Fruit fly (Drosophila melanogaster): ENCODE data around the gene GMF.
A peak's percentile ranks its signal among the peaks of the same experiment; 100 is the strongest.

The GMF gene

DNA sequence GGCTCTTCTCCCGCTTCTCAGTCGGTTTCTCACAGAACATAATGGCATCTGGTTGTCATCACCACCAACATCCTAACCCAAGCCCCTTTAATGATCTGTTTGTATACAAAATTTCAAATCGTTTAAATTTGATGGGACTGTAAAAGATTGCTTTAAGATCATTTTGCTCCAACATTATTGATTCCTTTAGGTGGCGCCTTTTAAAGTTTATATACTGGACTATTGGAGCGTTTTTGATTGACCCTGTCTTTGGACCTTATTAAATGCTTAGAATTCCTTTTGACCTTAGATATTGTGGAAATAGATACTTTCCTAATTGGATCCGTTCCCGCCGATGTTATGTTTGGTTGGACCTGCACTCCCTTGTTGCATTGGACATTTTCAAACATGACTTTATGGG is 37.5 kb upstream of the GMF start, which contains the start of gene CG42266:
Gene CG42266 (minus strand): TSS at position 101 of the 400 bp plus-strand sequence.
- TF ChIP-seq D1 (tag; optimal IDR thresholded peaks at IDR 0.05), result no peak
- TF ChIP-seq Pif1B (GFP tag; optimal IDR thresholded peaks at IDR 0.05), result no peak
- TF ChIP-seq CG8159 (tag; optimal IDR thresholded peaks at IDR 0.05), result no peak
- no peak for TF ChIP-seq CG17806 (tag; optimal IDR thresholded peaks at IDR 0.05)
- no peak for TF ChIP-seq CG32121 (GFP tag; IDR thresholded peaks at IDR 0.05)
- no peak for TF ChIP-seq Snoo (tag; optimal IDR thresholded peaks at IDR 0.05)
- TF ChIP-seq CG12605 (GFP tag; IDR thresholded peaks at IDR 0.05), result no peak
- TF ChIP-seq CG34367 (tag; optimal IDR thresholded peaks at IDR 0.05), result no peak
- no peak for TF ChIP-seq EcR (GFP tag; optimal IDR thresholded peaks at IDR 0.05)
- TF ChIP-seq CG9948 (tag; optimal IDR thresholded peaks at IDR 0.05), result no peak
- TF ChIP-seq gl (tag; optimal IDR thresholded peaks at IDR 0.05), result no peak
- TF ChIP-seq Pif1A (GFP tag; optimal IDR thresholded peaks at IDR 0.05), result no peak
- TF ChIP-seq CG10348 (GFP tag; IDR thresholded peaks at IDR 0.05), result no peak
- no peak for TF ChIP-seq CG4496 (GFP tag; IDR thresholded peaks at IDR 0.05)
- no peak for TF ChIP-seq Ets98B (GFP tag; IDR thresholded peaks at IDR 0.05)
- no peak for TF ChIP-seq CG14655 (GFP tag; optimal IDR thresholded peaks at IDR 0.05)
- TF ChIP-seq CG8301 (tag; optimal IDR thresholded peaks at IDR 0.05), result no peak
- no peak for TF ChIP-seq CG13204 (GFP tag; optimal IDR thresholded peaks at IDR 0.05)
- TF ChIP-seq CG15710 (tag; optimal IDR thresholded peaks at IDR 0.05), result no peak

DNA sequence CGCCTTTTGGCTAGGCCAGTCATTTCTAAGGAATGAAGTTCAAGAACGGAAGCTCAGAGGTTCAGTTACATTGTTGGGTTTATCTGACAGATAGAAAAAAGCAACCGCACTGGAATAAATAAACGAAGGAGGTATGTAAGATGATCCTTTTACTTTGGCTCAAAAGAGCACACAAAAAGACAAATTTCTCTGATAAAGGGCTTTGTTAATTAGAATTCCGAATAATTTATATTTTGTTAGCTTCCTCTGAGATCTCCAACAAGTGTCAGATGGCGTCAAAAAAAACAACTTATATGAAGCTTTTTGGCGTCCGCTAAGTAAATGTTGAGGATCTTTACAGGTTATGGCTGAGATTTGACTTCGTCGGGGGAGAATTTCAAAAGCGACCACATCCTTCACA is 35.0 kb upstream of the GMF start, which contains the start of gene CG31817:
Gene CG31817 (minus strand): TSS at position 101 of the 400 bp plus-strand sequence.
- no peak for TF ChIP-seq fd96Ca (GFP tag; IDR thresholded peaks at IDR 0.05)
- no peak for TF ChIP-seq CG4496 (GFP tag; IDR thresholded peaks at IDR 0.05)
- no peak for TF ChIP-seq EcR (GFP tag; optimal IDR thresholded peaks at IDR 0.05)
- no peak for TF ChIP-seq CG14655 (GFP tag; optimal IDR thresholded peaks at IDR 0.05)
- no peak for TF ChIP-seq CG15710 (tag; optimal IDR thresholded peaks at IDR 0.05)
- TF ChIP-seq rn (GFP tag; IDR thresholded peaks at IDR 0.05), result no peak
- TF ChIP-seq Ets98B (GFP tag; IDR thresholded peaks at IDR 0.05), result no peak
- no peak for TF ChIP-seq CG13204 (GFP tag; optimal IDR thresholded peaks at IDR 0.05)
- no peak for TF ChIP-seq CG10348 (GFP tag; IDR thresholded peaks at IDR 0.05)
- no peak for TF ChIP-seq Pif1B (GFP tag; optimal IDR thresholded peaks at IDR 0.05)
- TF ChIP-seq Pif1A (GFP tag; optimal IDR thresholded peaks at IDR 0.05), result no peak
- no peak for TF ChIP-seq CG12605 (GFP tag; IDR thresholded peaks at IDR 0.05)

DNA sequence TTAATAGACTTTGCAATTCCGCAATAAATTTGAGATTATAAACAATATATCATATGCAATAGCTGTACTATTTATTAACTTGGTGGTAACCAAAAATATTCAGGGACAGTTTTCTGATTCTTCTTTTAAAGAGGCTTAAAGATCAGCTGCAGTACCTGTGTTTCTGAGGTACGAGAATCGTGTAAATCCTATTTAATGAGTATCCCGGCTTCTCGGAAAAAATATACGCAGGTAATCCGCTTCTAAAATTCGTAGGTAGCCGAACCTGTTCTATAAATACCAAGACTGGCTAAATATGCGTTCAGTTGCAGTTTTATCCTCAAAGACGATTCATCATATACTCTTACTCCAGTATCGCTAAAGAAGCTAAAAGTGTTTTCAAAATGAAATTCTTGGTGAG is 26.9 kb upstream of the GMF start, which contains the start of gene CG4440:
Gene CG4440 (plus strand): TSS at position 301 of the 400 bp plus-strand sequence.
- TF ChIP-seq Snoo (tag; optimal IDR thresholded peaks at IDR 0.05), result no peak
- TF ChIP-seq Pif1B (GFP tag; optimal IDR thresholded peaks at IDR 0.05), result no peak
- TF ChIP-seq CG13204 (GFP tag; optimal IDR thresholded peaks at IDR 0.05), result no peak
- TF ChIP-seq EcR (GFP tag; optimal IDR thresholded peaks at IDR 0.05), result no peak
- no peak for TF ChIP-seq CG14655 (GFP tag; optimal IDR thresholded peaks at IDR 0.05)
- TF ChIP-seq CG9948 (tag; optimal IDR thresholded peaks at IDR 0.05), result no peak
- no peak for TF ChIP-seq CG8159 (tag; optimal IDR thresholded peaks at IDR 0.05)
- TF ChIP-seq Ets98B (GFP tag; IDR thresholded peaks at IDR 0.05), result no peak
- no peak for TF ChIP-seq CG10348 (GFP tag; IDR thresholded peaks at IDR 0.05)

DNA sequence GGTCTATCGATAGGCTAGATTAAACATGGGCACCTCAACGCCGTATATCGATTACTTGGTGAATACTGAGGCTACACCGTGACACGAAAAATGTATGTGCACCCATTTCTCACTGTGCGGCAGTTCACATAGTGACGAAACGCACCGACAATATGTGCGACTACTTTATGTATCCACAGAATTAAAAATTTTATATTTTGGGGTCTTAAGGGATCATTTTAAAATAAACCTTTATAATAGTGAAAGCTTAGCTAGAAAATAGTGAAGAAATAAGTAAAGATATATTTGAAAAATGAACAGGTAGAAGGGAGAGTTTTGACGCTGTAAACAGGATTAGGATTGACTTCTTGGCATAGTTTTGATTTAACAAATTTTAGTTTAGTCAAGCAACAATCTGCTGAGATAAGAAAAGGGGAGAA is 26.4 kb upstream of the GMF start, which contains the start of gene mRpL4:
Gene mRpL4 (minus strand): TSS at position 31 of the 419 bp plus-strand sequence.
- TF ChIP-seq D1 (tag; optimal IDR thresholded peaks at IDR 0.05) (peak; percentile 71), Snoo (tag; optimal IDR thresholded peaks at IDR 0.05) (peak; percentile 14), CG12605 (GFP tag; IDR thresholded peaks at IDR 0.05) (no peak; the same call in 1 of the 2 replicates), CG32121 (GFP tag; IDR thresholded peaks at IDR 0.05) (peak; percentile 27; the same call in 1 of the 2 replicates)

DNA sequence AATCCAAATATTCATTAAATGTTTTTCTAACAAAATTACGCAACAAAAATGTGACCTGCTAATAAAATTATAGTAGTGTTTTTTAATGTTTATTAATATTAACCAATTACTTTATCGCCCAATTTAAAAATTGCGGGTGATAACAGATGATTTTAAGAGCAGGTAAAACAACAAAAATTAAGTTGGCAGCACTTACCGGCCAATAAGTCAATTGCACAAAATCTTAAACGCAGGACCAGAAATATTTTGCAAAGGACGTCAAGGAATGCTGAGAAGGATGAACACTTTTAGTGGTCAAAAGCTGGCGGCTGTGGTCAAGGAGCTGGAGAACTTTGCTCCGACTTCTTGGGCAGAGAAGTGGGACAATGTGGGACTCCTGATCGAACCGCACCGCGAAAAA is 24.1 kb upstream of the GMF start, which contains the start of gene CG4278:
Gene CG4278 (plus strand): TSS at position 178 of the 400 bp plus-strand sequence.
- TF ChIP-seq gl (tag; optimal IDR thresholded peaks at IDR 0.05), result no peak
- TF ChIP-seq D1 (tag; optimal IDR thresholded peaks at IDR 0.05), result peak; percentile 79

DNA sequence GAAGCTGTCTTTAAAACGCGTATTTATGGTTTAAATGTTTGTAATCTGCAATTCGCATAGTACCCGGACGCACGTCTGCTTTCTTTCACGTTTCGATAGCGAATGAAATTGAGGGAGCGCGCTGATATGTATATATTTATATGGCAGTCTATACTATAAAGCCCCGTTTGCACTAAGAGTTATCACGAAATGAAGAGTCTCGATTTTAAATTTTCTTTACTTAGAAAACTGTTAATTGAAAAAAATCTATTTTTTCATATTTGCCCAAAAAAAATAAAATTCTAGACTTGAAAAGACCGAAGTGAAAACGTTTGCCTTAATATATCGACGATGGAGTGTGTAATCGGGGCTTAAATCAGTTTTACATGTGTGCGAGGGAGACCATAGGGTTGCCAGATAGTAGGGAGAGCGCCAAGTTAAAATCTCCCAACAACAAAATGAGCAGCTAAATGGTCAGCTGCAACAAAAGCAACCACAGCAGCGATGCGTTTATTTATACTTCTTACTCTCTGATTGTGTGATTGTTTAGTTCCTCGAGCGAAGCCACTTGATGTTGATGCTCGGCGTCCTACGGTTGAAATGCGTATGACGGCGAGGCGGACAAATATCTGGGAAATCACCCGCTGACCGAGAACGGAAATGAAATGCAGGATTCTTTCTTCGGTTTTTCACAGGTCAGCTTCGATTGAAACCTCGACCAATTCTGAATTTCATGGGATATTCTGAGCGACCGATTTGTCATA is 22.9 kb upstream of the GMF start, which contains the start of gene cact:
Gene cact (minus strand): TSS at position 693 of the 743 bp plus-strand sequence.
- TF ChIP-seq Pif1A (GFP tag; optimal IDR thresholded peaks at IDR 0.05), result peak; percentile 90
- TF ChIP-seq Pif1B (GFP tag; optimal IDR thresholded peaks at IDR 0.05), result peak; percentile 84
- peak; percentile 92 for TF ChIP-seq Ets98B (GFP tag; IDR thresholded peaks at IDR 0.05)
- peak; percentile 83 for TF ChIP-seq rn (GFP tag; IDR thresholded peaks at IDR 0.05)
- no peak for TF ChIP-seq CG13204 (GFP tag; optimal IDR thresholded peaks at IDR 0.05)
- peak; percentile 59 for TF ChIP-seq CG10348 (GFP tag; IDR thresholded peaks at IDR 0.05)
- TF ChIP-seq EcR (GFP tag; optimal IDR thresholded peaks at IDR 0.05), result peak; percentile 15
- TF ChIP-seq CG17806 (tag; optimal IDR thresholded peaks at IDR 0.05), result peak; percentile 91
- peak; percentile 90 for TF ChIP-seq CG32121 (GFP tag; IDR thresholded peaks at IDR 0.05)
- peak; percentile 81; the same call in 2 of the 3 replicates for TF ChIP-seq fd96Ca (GFP tag; IDR thresholded peaks at IDR 0.05)
- peak; percentile 87 for TF ChIP-seq Snoo (tag; optimal IDR thresholded peaks at IDR 0.05)
- peak; percentile 42 for TF ChIP-seq gl (tag; optimal IDR thresholded peaks at IDR 0.05)
- TF ChIP-seq CG4496 (GFP tag; IDR thresholded peaks at IDR 0.05), result peak; percentile 91
- peak; percentile 79 for TF ChIP-seq CG12605 (GFP tag; IDR thresholded peaks at IDR 0.05)
- peak; percentile 90 for TF ChIP-seq CG8159 (tag; optimal IDR thresholded peaks at IDR 0.05)
- TF ChIP-seq CG15710 (tag; optimal IDR thresholded peaks at IDR 0.05), result peak; percentile 84
- peak; percentile 84 for TF ChIP-seq CG8301 (tag; optimal IDR thresholded peaks at IDR 0.05)
- TF ChIP-seq CG9948 (tag; optimal IDR thresholded peaks at IDR 0.05), result peak; percentile 87
- TF ChIP-seq D1 (tag; optimal IDR thresholded peaks at IDR 0.05), result peak; percentile 34
- peak; percentile 88 for TF ChIP-seq CG14655 (GFP tag; optimal IDR thresholded peaks at IDR 0.05)
- TF ChIP-seq CG34367 (tag; optimal IDR thresholded peaks at IDR 0.05), result peak; percentile 79

Data from whole organism, pupa.